Worm (Caenorhabditis elegans): Measurements from ENCODE around the gene dnj-10.
A peak's percentile ranks its signal among the peaks of the same experiment; 100 is the strongest.

Gene dnj-10

ce11 chrIII:8658367-8658761, 27.4 kb downstream of the dnj-10 start (continued):
- TF ChIP-seq daf-19 (GFP tag; conservative IDR thresholded peaks at IDR 0.05) (no peak), ceh-20 (GFP tag; IDR thresholded peaks at IDR 0.05) (peak; percentile 92; the same call in 1 of the 2 replicates), snpc-1.2 (GFP tag; IDR thresholded peaks at IDR 0.05) (no peak), T20F7.1 (GFP tag; optimal IDR thresholded peaks at IDR 0.05) (peak; percentile 82), nhr-6 (tag; optimal IDR thresholded peaks at IDR 0.05) (no peak), ctbp-1 (GFP tag; IDR thresholded peaks at IDR 0.05) (peak; percentile 71), gei-8 (GFP tag; optimal IDR thresholded peaks at IDR 0.05) (peak; percentile 84), nhr-48 (tag; optimal IDR thresholded peaks at IDR 0.05) (peak; percentile 97), zfp-2 (tag; optimal IDR thresholded peaks at IDR 0.05) (no peak), F44E2.7 (GFP tag; IDR thresholded peaks at IDR 0.05) (no peak), saeg-2 (GFP tag; IDR thresholded peaks at IDR 0.05) (peak; percentile 64; the same call in 1 of the 2 replicates), D1046.2 (GFP tag; IDR thresholded peaks at IDR 0.05) (no peak), Y48G9A.11 (GFP tag; IDR thresholded peaks at IDR 0.05) (no peak), dmd-8 (GFP tag; IDR thresholded peaks at IDR 0.05) (no peak), F10B5.3 (tag; optimal IDR thresholded peaks at IDR 0.05) (no peak), arid-1 (GFP tag; conservative IDR thresholded peaks at IDR 0.05) (0 out of 2 replicates have a peak, but pooled peaks have one; percentile 36), nhr-25 (tag; optimal IDR thresholded peaks at IDR 0.05; ENCODE audit: borderline replicate concordance, insufficient read depth) (peak; percentile 72), set-16 (GFP tag; IDR thresholded peaks at IDR 0.05) (peak; percentile 23; the same call in 1 of the 2 replicates), rbr-2 (tag; optimal IDR thresholded peaks at IDR 0.05) (peak; percentile 90), dve-1 (tag; optimal IDR thresholded peaks at IDR 0.05; ENCODE audit: insufficient read depth) (peak; percentile 96), mdt-29 (GFP tag; IDR thresholded peaks at IDR 0.05) (peak; percentile 97), spr-3 (GFP tag; optimal IDR thresholded peaks at IDR 0.05) (no peak), fkh-10 (GFP tag; optimal IDR thresholded peaks at IDR 0.05) (no peak), spr-1 (tag; optimal IDR thresholded peaks at IDR 0.05) (peak; percentile 72), ceh-28 (tag; optimal IDR thresholded peaks at IDR 0.05) (peak; percentile 32), unc-130 (GFP tag; optimal IDR thresholded peaks at IDR 0.05) (no peak), lin-29 (GFP tag; IDR thresholded peaks at IDR 0.05) (no peak), php-3 (GFP tag; IDR thresholded peaks at IDR 0.05) (peak; percentile 96), vab-7 (GFP tag; IDR thresholded peaks at IDR 0.05) (no peak), nhr-111 (GFP tag; optimal IDR thresholded peaks at IDR 0.05) (no peak), lim-7 (GFP tag; IDR thresholded peaks at IDR 0.05) (0 out of 2 replicates have a peak, but pooled peaks have one; percentile 6), dpl-1 (GFP tag; optimal IDR thresholded peaks at IDR 0.05) (peak; percentile 58), mdl-1 (tag; optimal IDR thresholded peaks at IDR 0.05) (peak; percentile 66 to 97), unc-39 (tag; optimal IDR thresholded peaks at IDR 0.05) (no peak), fos-1 (tag; optimal IDR thresholded peaks at IDR 0.05) (no peak), lir-3 (tag; optimal IDR thresholded peaks at IDR 0.05) (no peak), attf-4 (tag; optimal IDR thresholded peaks at IDR 0.05) (no peak), aha-1 (tag) (peak; percentile 70), ZK337.2 (GFP tag; IDR thresholded peaks at IDR 0.05) (no peak), nhr-102 (tag; optimal IDR thresholded peaks at IDR 0.05) (peak; percentile 94), F49E8.2 (tag; optimal IDR thresholded peaks at IDR 0.05; ENCODE audit: borderline replicate concordance) (no peak), pha-4 (GFP tag; IDR thresholded peaks at IDR 0.05) (peak; percentile 77), pha-4 (tag; optimal IDR thresholded peaks at IDR 0.05) (peak; percentile 97), madf-5 (GFP tag; IDR thresholded peaks at IDR 0.05) (no peak), nhr-77 (tag; optimal IDR thresholded peaks at IDR 0.05) (peak; percentile 91), lin-39 (tag; optimal IDR thresholded peaks at IDR 0.05) (no peak), madf-9 (GFP tag; conservative IDR thresholded peaks at IDR 0.05) (peak; percentile 44), Y105C5A.15 (GFP tag; IDR thresholded peaks at IDR 0.05) (no peak), hlh-30 (tag; optimal IDR thresholded peaks at IDR 0.05; ENCODE audit: insufficient read depth) (peak; percentile 96), unc-62 (GFP tag; optimal IDR thresholded peaks at IDR 0.05 in 1 of 2) (peak; percentile 45 to 99), unc-62 (tag; optimal IDR thresholded peaks at IDR 0.05) (peak; percentile 31)

Measured in whole organism, L4 larva.